Fruit fly (Drosophila melanogaster) S2 (cell line): ENCODE measurements around the gene CG14655.

Experiments
- CG8478 ChIP-seq: fragments of >200 bp; optimal IDR thresholded peaks from 2 replicates; lab custom pipeline; 2018
- CTCF ChIP-seq, 2 experiments: fragments of >200 bp; optimal IDR thresholded peaks; 2 replicates each; lab custom pipeline; 2018

- no peak for TF ChIP-seq CG8478 (lab: Kevin White, UChicago)
- TF ChIP-seq CTCF (optimal IDR thresholded peaks at IDR 0.05; lab: Kevin White, UChicago) = no peak
Observed at dm6 chr3R:4728448-4728847, 51.7 kb downstream of the CG14655 start.
